Worm (Caenorhabditis elegans) whole organism, young adult: ENCODE results near the gene mlck-1.

Source experiments
- F37B4.10 ChIP-seq: fragments of 200-800 bp; sonication (Bioruptor generic); IDR thresholded peaks from 2 replicates; pipeline ENCODE4 v1.3.6; 2022; ENCODE audit warnings: missing genetic modification characterization, missing compliant biosample characterization
- F49E8.2 ChIP-seq: sonication (generic microtip); optimal IDR thresholded peaks from 3 replicates; lab custom pipeline; 2017; ENCODE audit warnings: missing genetic modification characterization, mild to moderate bottlenecking, missing compliant biosample characterization, antibody characterized with exemption, moderate library complexity; ENCODE audit not compliant: insufficient read depth
- ceh-100 ChIP-seq: fragments of 200-800 bp; sonication (Bioruptor generic); IDR thresholded peaks from 2 replicates; pipeline ENCODE4 v1.3.6; 2022; ENCODE audit warnings: missing genetic modification reagents, missing genetic modification characterization, missing compliant biosample characterization
- dpff-1 ChIP-seq: sonication (generic microtip); optimal IDR thresholded peaks from 2 replicates; lab custom pipeline; 2017; ENCODE audit warnings: mild to moderate bottlenecking, missing genetic modification characterization, missing compliant biosample characterization
- dpl-1 ChIP-seq: fragments of 150-350 bp; optimal IDR thresholded peaks from 2 replicates; lab custom pipeline; 2014; ENCODE audit warnings: missing biosample characterization, missing genetic modification reagents, missing genetic modification characterization
- lag-1 ChIP-seq: fragments of 200-800 bp; sonication (Bioruptor generic); IDR thresholded peaks from 2 replicates; pipeline ENCODE4 v1.3.6; 2022; ENCODE audit warnings: missing genetic modification reagents, missing genetic modification characterization, missing compliant biosample characterization
- nfya-2 ChIP-seq: fragments of 200-800 bp; sonication (Bioruptor generic); IDR thresholded peaks from 2 replicates; pipeline ENCODE4 v1.3.6; 2022; ENCODE audit warnings: missing genetic modification reagents, missing genetic modification characterization, missing compliant biosample characterization
- nhr-90 ChIP-seq: sonication (generic microtip); optimal IDR thresholded peaks from 2 replicates; lab custom pipeline; 2016; ENCODE audit warnings: missing genotype, mild to moderate bottlenecking, missing genetic modification characterization, missing compliant biosample characterization
- pha-4 ChIP-seq: fragments of 150-350 bp; sonication (generic microtip); optimal IDR thresholded peaks from 2 replicates; lab custom pipeline; 2014; ENCODE audit warnings: missing biosample characterization, missing genetic modification reagents, missing genetic modification characterization
- snpc-4 ChIP-seq, 5 experiments: fragments of 150-350 bp in 1 of 5; sonication (generic microtip) in 4 of 5; optimal IDR thresholded peaks; 2 replicates each; lab custom pipeline; 2014 to 2018; ENCODE audit warnings: missing genetic modification characterization in 5 of 5, missing biosample characterization in 3 of 5, antibody characterized with exemption in 2 of 5, mild to moderate bottlenecking in 2 of 5, missing compliant biosample characterization in 2 of 5, missing genotype in 2 of 5, moderate library complexity in 2 of 5, missing genetic modification reagents in 1 of 5
- sptf-2 ChIP-seq: fragments of 200-800 bp; sonication (Bioruptor generic); optimal IDR thresholded peaks from 2 replicates; lab custom pipeline; 2018; ENCODE audit warnings: mild to moderate bottlenecking, missing genetic modification characterization, missing compliant biosample characterization
- tbx-9 ChIP-seq: sonication (generic microtip); optimal IDR thresholded peaks from 2 replicates; lab custom pipeline; 2016; ENCODE audit warnings: borderline replicate concordance, missing genetic modification characterization, inconsistent platforms, missing compliant biosample characterization

ce11 chrX:10030836-10031235 is 38.8 kb downstream of the mlck-1 start, which contains the start of gene sek-6:
- TF ChIP-seq dpff-1 (tag; lab: Kevin White, UChicago) (no peak), tbx-9 (tag; lab: Kevin White, UChicago) (no peak), dpl-1 (GFP tag; lab: Kevin White, UChicago) (no peak), pha-4 (tag; lab: Kevin White, UChicago) (no peak), nfya-2 (GFP tag; lab: Robert Waterston, UW) (no peak), lag-1 (no peak), F37B4.10 (no peak), ceh-100 (no peak), F49E8.2 (tag; lab: Kevin White, UChicago) (no peak), nhr-90 (tag; lab: Kevin White, UChicago) (no peak), sptf-2 (GFP tag; lab: Kevin White, UChicago) (no peak), snpc-4 (GFP tag; optimal IDR thresholded peaks at IDR 0.05; lab: Kevin White, UChicago) (no peak), snpc-4 (tag; optimal IDR thresholded peaks at IDR 0.05; lab: Kevin White, UChicago) (no peak)
